Fruit fly (Drosophila melanogaster): Measurements from ENCODE around the gene PGRP-LC.
A peak's percentile ranks its signal among the peaks of the same experiment; 100 is the strongest.

The PGRP-LC gene

dm6 chr3L:9366850-9367430, 28.3 kb downstream of the PGRP-LC start, which contains the start of the genes Klp67A and CG4452 (continued):
- TF ChIP-seq CG15696 (tag; optimal IDR thresholded peaks at IDR 0.05) (peak; percentile 37), CG13894 (tag; optimal IDR thresholded peaks at IDR 0.05) (peak; percentile 32), CG9727 (GFP tag; optimal IDR thresholded peaks at IDR 0.05) (peak; percentile 67), tx (GFP tag; optimal IDR thresholded peaks at IDR 0.05) (no peak), CG13123 (GFP tag; optimal IDR thresholded peaks at IDR 0.05) (no peak), CG12236 (GFP tag; optimal IDR thresholded peaks at IDR 0.05) (no peak), otp (GFP tag; IDR thresholded peaks at IDR 0.05) (no peak), CG5953 (GFP tag; IDR thresholded peaks at IDR 0.05) (no peak), CG10209 (GFP tag; optimal IDR thresholded peaks at IDR 0.05) (no peak), CG12071 (GFP tag; optimal IDR thresholded peaks at IDR 0.05) (no peak), grn (GFP tag; optimal IDR thresholded peaks at IDR 0.05) (no peak), CG16815 (GFP tag; optimal IDR thresholded peaks at IDR 0.05) (no peak), Dp (GFP tag; optimal IDR thresholded peaks at IDR 0.05) (peak; percentile 72), CG32767 (GFP tag; IDR thresholded peaks at IDR 0.05) (no peak), MBD-R2 (GFP tag; IDR thresholded peaks at IDR 0.05) (0 out of 2 replicates have a peak, but pooled peaks have one; percentile 37), CG12769 (tag; optimal IDR thresholded peaks at IDR 0.05) (no peak), eve (GFP tag; optimal IDR thresholded peaks at IDR 0.05) (no peak), cas (GFP tag; IDR thresholded peaks at IDR 0.05) (no peak), CoRest (tag; optimal IDR thresholded peaks at IDR 0.05) (peak; percentile 77), Ets97D (GFP tag; optimal IDR thresholded peaks at IDR 0.05) (peak; percentile 67), odd (GFP tag; optimal IDR thresholded peaks at IDR 0.05) (no peak), CG18764 (GFP tag; optimal IDR thresholded peaks at IDR 0.05) (peak; percentile 17), ems (GFP tag; optimal IDR thresholded peaks at IDR 0.05) (no peak), CG2116 (GFP tag; optimal IDR thresholded peaks at IDR 0.05) (peak; percentile 100), lola (GFP tag; optimal IDR thresholded peaks at IDR 0.05) (peak in 1 of 3 experiments; percentile 56), crol (GFP tag; IDR thresholded peaks at IDR 0.05) (no peak), so (GFP tag; IDR thresholded peaks at IDR 0.05) (no peak), exex (tag; optimal IDR thresholded peaks at IDR 0.05) (no peak), row (GFP tag; IDR thresholded peaks at IDR 0.05) (peak; percentile 72), CG1792 (GFP tag; optimal IDR thresholded peaks at IDR 0.05) (no peak), Hr78 (GFP tag; optimal IDR thresholded peaks at IDR 0.05) (no peak), Dbx (GFP tag; IDR thresholded peaks at IDR 0.05) (0 out of 3 replicates have a peak, but pooled peaks have one; percentile 27), Lim3 (GFP tag; IDR thresholded peaks at IDR 0.05) (no peak), dmrt99B (tag; optimal IDR thresholded peaks at IDR 0.05) (no peak), dmrt11E (tag; optimal IDR thresholded peaks at IDR 0.05) (peak; percentile 63), Ets65A (GFP tag) (no peak), CG7372 (GFP tag; IDR thresholded peaks at IDR 0.05) (no peak), Sox102F (GFP tag; optimal IDR thresholded peaks at IDR 0.05) (no peak), vnd (GFP tag; IDR thresholded peaks at IDR 0.05; ENCODE audit: partially characterized antibody) (peak; percentile 93), D19A (tag; optimal IDR thresholded peaks at IDR 0.05) (peak; percentile 3), Hey (tag; optimal IDR thresholded peaks at IDR 0.05) (no peak), CG6791 (GFP tag; IDR thresholded peaks at IDR 0.05; ENCODE audit: partially characterized antibody) (peak; percentile 83), CG12104 (GFP tag; optimal IDR thresholded peaks at IDR 0.05) (peak; percentile 21), Nf-YC (tag; optimal IDR thresholded peaks at IDR 0.05) (peak; percentile 59), NC2α (GFP tag; optimal IDR thresholded peaks at IDR 0.05) (no peak), Deaf1 (tag; optimal IDR thresholded peaks at IDR 0.05) (no peak), yki (optimal IDR thresholded peaks at IDR 0.05) (no peak), wek (GFP tag; optimal IDR thresholded peaks at IDR 0.05) (no peak), CG3281 (GFP tag; optimal IDR thresholded peaks at IDR 0.05) (peak; percentile 29), CG4730 (GFP tag; IDR thresholded peaks at IDR 0.05) (no peak), CG17802 (tag; optimal IDR thresholded peaks at IDR 0.05) (no peak)
